Worm (Caenorhabditis elegans): ENCODE data around the gene R10D12.6.

The R10D12.6 gene

ce11 chrV:13953191-13953590, 4.1 kb downstream of the R10D12.6 start, which contains the start of gene R10D12.8:
TSS of gene R10D12.8 (minus strand) at chrV:13953291.
- TF ChIP-seq nhr-28 (tag; optimal IDR thresholded peaks at IDR 0.05), result peak; percentile 10
- no peak for TF ChIP-seq zfp-2 (tag; optimal IDR thresholded peaks at IDR 0.05)
- TF ChIP-seq lir-3 (tag; optimal IDR thresholded peaks at IDR 0.05), result no peak
- no peak for TF ChIP-seq mdt-29 (GFP tag; IDR thresholded peaks at IDR 0.05)
- TF ChIP-seq pha-4 (GFP tag; IDR thresholded peaks at IDR 0.05), result no peak
- TF ChIP-seq pha-4 (tag; optimal IDR thresholded peaks at IDR 0.05), result no peak
- no peak for TF ChIP-seq jun-1 (tag; optimal IDR thresholded peaks at IDR 0.05)
- TF ChIP-seq D1046.2 (GFP tag; IDR thresholded peaks at IDR 0.05), result no peak
- TF ChIP-seq egl-27 (tag; optimal IDR thresholded peaks at IDR 0.05), result no peak

- TF ChIP-seq aha-1 (tag) (peak; percentile 7), lin-29 (GFP tag; IDR thresholded peaks at IDR 0.05) (no peak), pqm-1 (tag; optimal IDR thresholded peaks at IDR 0.05) (peak; percentile 17), nhr-28 (tag; optimal IDR thresholded peaks at IDR 0.05) (peak; percentile 87), tag-97 (GFP tag; IDR thresholded peaks at IDR 0.05) (no peak), zag-1 (tag; optimal IDR thresholded peaks at IDR 0.05) (no peak)
These were observed 4.9 kb downstream of the R10D12.6 start, which contains the start of gene swt-6 for ce11 chrV:13954056-13954455. TSS of gene swt-6 (plus strand) at chrV:13954356.

- TF ChIP-seq lin-13 (GFP tag; optimal IDR thresholded peaks at IDR 0.05) (no peak), daf-16 (GFP tag; optimal IDR thresholded peaks at IDR 0.05) (no peak), daf-16 (tag; optimal IDR thresholded peaks at IDR 0.05) (peak; percentile 29), tra-1 (GFP tag; IDR thresholded peaks at IDR 0.05) (no peak), Y75B8A.6 (GFP tag; IDR thresholded peaks at IDR 0.05) (no peak), spr-3 (GFP tag; optimal IDR thresholded peaks at IDR 0.05) (no peak), mdl-1 (tag; optimal IDR thresholded peaks at IDR 0.05) (no peak), egl-43 (GFP tag; IDR thresholded peaks at IDR 0.05) (no peak), Y48G9A.11 (GFP tag; IDR thresholded peaks at IDR 0.05) (no peak), vab-7 (GFP tag; IDR thresholded peaks at IDR 0.05) (no peak), attf-4 (tag; optimal IDR thresholded peaks at IDR 0.05) (no peak), ctbp-1 (GFP tag; IDR thresholded peaks at IDR 0.05) (no peak), snpc-4 (tag; optimal IDR thresholded peaks at IDR 0.05) (no peak), rbr-2 (tag; optimal IDR thresholded peaks at IDR 0.05) (no peak), unc-62 (GFP tag; optimal IDR thresholded peaks at IDR 0.05 in 1 of 2) (peak in 1 of 2 experiments; percentile 91), unc-62 (tag; optimal IDR thresholded peaks at IDR 0.05) (no peak), zfp-3 (GFP tag; conservative IDR thresholded peaks at IDR 0.05) (no peak), php-3 (GFP tag; IDR thresholded peaks at IDR 0.05) (no peak), zip-2 (tag; optimal IDR thresholded peaks at IDR 0.05) (no peak), lin-39 (tag; optimal IDR thresholded peaks at IDR 0.05) (no peak), dve-1 (tag; optimal IDR thresholded peaks at IDR 0.05; ENCODE audit: insufficient read depth) (peak; percentile 18), ztf-11 (tag; optimal IDR thresholded peaks at IDR 0.05) (no peak), duxl-1 (tag; optimal IDR thresholded peaks at IDR 0.05; ENCODE audit: poor library complexity) (no peak), set-16 (GFP tag; IDR thresholded peaks at IDR 0.05) (no peak), nhr-76 (tag; optimal IDR thresholded peaks at IDR 0.05) (no peak)
These were observed 6.4 kb downstream of the R10D12.6 start for ce11 chrV:13955370-13956089.
